Fruit fly (Drosophila melanogaster) whole organism, adult: ENCODE measurements around the gene E2f1.

Experiments
- CG7101 ChIP-seq: fragments of 200-800 bp; sonication (Bioruptor generic); optimal IDR thresholded peaks from 2 replicates; lab custom pipeline; 2018; ENCODE audit warnings: missing biosample characterization, mild to moderate bottlenecking, missing genetic modification characterization, moderate library complexity
- Mnt ChIP-seq: fragments of 200-800 bp; sonication (Bioruptor generic); optimal IDR thresholded peaks from 2 replicates; lab custom pipeline; 2016; ENCODE audit warnings: missing biosample characterization, mild to moderate bottlenecking, missing genetic modification characterization
- toe ChIP-seq: fragments of 200-800 bp; sonication (Bioruptor generic); optimal IDR thresholded peaks from 2 replicates; lab custom pipeline; 2016; ENCODE audit warnings: missing biosample characterization, missing genetic modification characterization

dm6 chr3R:21664089-21664488, 3.4 kb upstream of the E2f1 start, which contains the start of gene Jhbp16:
- no peak for TF ChIP-seq Mnt (GFP tag; lab: Kevin White, UChicago)
- TF ChIP-seq toe, result no peak
- no peak for TF ChIP-seq CG7101 (tag; lab: Kevin White, UChicago)
